Fruit fly (Drosophila melanogaster): ENCODE data around the gene CG9109.
A peak's percentile ranks its signal among the peaks of the same experiment; 100 is the strongest.

The CG9109 gene

dm6 chr2L:6012303-6013070 is 21.7 kb downstream of the CG9109 start, which contains the start of gene CG9098 (continued):
- TF ChIP-seq otp (GFP tag; IDR thresholded peaks at IDR 0.05) = peak; percentile 10; the same call in 1 of the 3 replicates

DNA sequence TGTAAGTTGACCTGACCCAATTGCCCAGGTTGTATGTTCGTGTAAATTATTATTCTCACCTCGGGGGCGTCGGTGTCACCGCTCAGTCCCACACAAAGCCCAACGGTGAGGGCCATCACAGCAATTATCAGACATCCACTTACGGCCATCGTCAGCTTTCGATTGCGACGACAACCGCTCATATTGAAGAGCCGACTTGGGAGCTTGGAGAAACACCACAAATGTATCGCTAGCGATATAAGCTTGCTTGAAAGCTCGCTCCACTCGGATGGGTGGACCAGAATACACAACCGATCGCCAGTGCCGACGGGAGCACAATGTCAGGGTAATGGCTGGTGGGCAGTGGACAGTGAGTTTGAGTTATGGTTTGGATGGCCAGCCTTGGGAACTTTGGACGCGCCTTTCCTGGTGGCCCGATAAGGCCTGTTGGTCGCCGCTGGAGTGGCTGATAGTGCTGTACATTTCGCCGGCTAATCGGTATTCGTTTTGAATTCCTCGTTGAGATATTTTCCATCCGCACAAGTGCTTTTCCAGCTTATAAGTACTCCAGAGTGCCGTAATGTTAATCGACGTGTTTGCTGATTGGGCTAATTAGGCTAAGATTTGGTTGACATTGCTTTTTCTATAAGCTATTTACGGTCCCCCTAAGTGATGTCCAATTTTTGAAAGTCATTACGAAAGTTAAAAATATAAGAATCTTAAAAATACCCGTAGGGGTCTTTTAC is 27.6 kb downstream of the CG9109 start, which contains the start of gene Gal:
Gal (minus strand) TSS at position 320 of the 725 bp plus-strand sequence.
- TF ChIP-seq Med (GFP tag) = peak; percentile 64
- TF ChIP-seq nom (GFP tag; optimal IDR thresholded peaks at IDR 0.05) = peak; percentile 42
- TF ChIP-seq Hr78 (GFP tag; optimal IDR thresholded peaks at IDR 0.05) = peak in 1 of 2 experiments; percentile 28
- peak; percentile 2 for TF ChIP-seq gro (GFP tag; optimal IDR thresholded peaks at IDR 0.05)
- TF ChIP-seq CG2199 (GFP tag; IDR thresholded peaks at IDR 0.05) = 0 out of 3 replicates have a peak, but pooled peaks have one; percentile 35
- TF ChIP-seq exex (tag; optimal IDR thresholded peaks at IDR 0.05) = peak; percentile 97
- TF ChIP-seq CG34376 (GFP tag; optimal IDR thresholded peaks at IDR 0.05) = peak; percentile 1
- no peak for TF ChIP-seq CG8944 (GFP tag; optimal IDR thresholded peaks at IDR 0.05)
- TF ChIP-seq Myb (GFP tag; optimal IDR thresholded peaks at IDR 0.05) = no peak
- peak; percentile 83 for TF ChIP-seq sug (tag; optimal IDR thresholded peaks at IDR 0.05)
- TF ChIP-seq vnd (GFP tag; IDR thresholded peaks at IDR 0.05; ENCODE audit: partially characterized antibody) = 0 out of 3 replicates have a peak, but pooled peaks have one; percentile 27
- TF ChIP-seq sr (GFP tag; IDR thresholded peaks at IDR 0.05) = 0 out of 3 replicates have a peak, but pooled peaks have one; percentile 53
- no peak for TF ChIP-seq tap (tag; optimal IDR thresholded peaks at IDR 0.05)
- peak; percentile 33; the same call in 1 of the 3 replicates for TF ChIP-seq ci (GFP tag; IDR thresholded peaks at IDR 0.05)
- TF ChIP-seq CG3726 (GFP tag; IDR thresholded peaks at IDR 0.05) = 0 out of 3 replicates have a peak, but pooled peaks have one; percentile 30
- TF ChIP-seq Eip74EF (GFP tag; optimal IDR thresholded peaks at IDR 0.05) = no peak

DNA sequence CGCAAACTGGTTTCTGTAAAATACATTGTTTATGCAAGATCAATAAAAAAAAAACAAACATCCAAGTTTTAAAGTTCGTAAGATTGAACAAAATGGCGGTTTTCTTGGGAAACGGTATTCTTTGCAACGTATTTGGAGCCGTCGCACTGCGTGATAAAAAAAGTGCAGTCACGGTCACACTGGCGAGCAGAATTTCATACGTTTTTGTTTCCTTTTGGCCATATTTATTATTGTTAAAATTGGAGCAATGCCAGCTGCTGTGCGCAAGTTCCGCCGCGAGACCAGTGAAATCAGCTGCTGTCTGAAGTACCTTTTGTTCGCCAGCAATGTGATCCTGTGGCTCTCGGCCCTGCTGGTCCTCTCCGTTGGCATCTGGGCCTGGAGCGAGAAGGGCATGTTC is 34.2 kb downstream of the CG9109 start, which contains the start of gene Tsp26A:
Tsp26A (plus strand) TSS at position 164 of the 400 bp plus-strand sequence.
- no peak for TF ChIP-seq CHES-1-like (GFP tag; optimal IDR thresholded peaks at IDR 0.05)
- TF ChIP-seq CG3838 (GFP tag; optimal IDR thresholded peaks at IDR 0.05) = no peak
- TF ChIP-seq row (GFP tag; IDR thresholded peaks at IDR 0.05) = 0 out of 3 replicates have a peak, but pooled peaks have one; percentile 23
- no peak for TF ChIP-seq CG8944 (GFP tag; optimal IDR thresholded peaks at IDR 0.05)
- no peak for TF ChIP-seq dimm (GFP tag; IDR thresholded peaks at IDR 0.05)
- no peak for TF ChIP-seq CG4360 (GFP tag; IDR thresholded peaks at IDR 0.05)
- TF ChIP-seq CoRest (tag; optimal IDR thresholded peaks at IDR 0.05) = peak; percentile 15
- TF ChIP-seq CG12744 (GFP tag; optimal IDR thresholded peaks at IDR 0.05) = no peak
- peak; percentile 39 for TF ChIP-seq Myb (GFP tag; optimal IDR thresholded peaks at IDR 0.05)
- TF ChIP-seq chinmo (GFP tag; IDR thresholded peaks at IDR 0.05; ENCODE audit: partially characterized antibody) = 0 out of 4 replicates have a peak, but pooled peaks have one; percentile 52
- TF ChIP-seq dan (GFP tag; IDR thresholded peaks at IDR 0.05) = no peak
- 0 out of 3 replicates have a peak, but pooled peaks have one; percentile 35 for TF ChIP-seq CG6791 (GFP tag; IDR thresholded peaks at IDR 0.05; ENCODE audit: partially characterized antibody)
- TF ChIP-seq C15 (GFP tag; IDR thresholded peaks at IDR 0.05) = no peak
- no peak for TF ChIP-seq CG4707 (GFP tag; optimal IDR thresholded peaks at IDR 0.05)
- no peak for TF ChIP-seq CG7963 (GFP tag; IDR thresholded peaks at IDR 0.05; ENCODE audit: partially characterized antibody)
- peak; percentile 42 for TF ChIP-seq pzg (GFP tag; optimal IDR thresholded peaks at IDR 0.05)
- TF ChIP-seq CG31388 (GFP tag; optimal IDR thresholded peaks at IDR 0.05) = no peak
- no peak for TF ChIP-seq CG9215 (GFP tag; IDR thresholded peaks at IDR 0.05)
- TF ChIP-seq stwl (tag; optimal IDR thresholded peaks at IDR 0.05) = peak; percentile 55
- peak; percentile 56 for TF ChIP-seq E2f2 (GFP tag; IDR thresholded peaks at IDR 0.05)
- TF ChIP-seq CG4617 (GFP tag; optimal IDR thresholded peaks at IDR 0.05; ENCODE audit: borderline replicate concordance) = peak; percentile 61
- no peak for TF ChIP-seq pita (GFP tag; optimal IDR thresholded peaks at IDR 0.05)
- no peak for TF ChIP-seq CG1832 (GFP tag; optimal IDR thresholded peaks at IDR 0.05)
- no peak for TF ChIP-seq p53 (GFP tag; optimal IDR thresholded peaks at IDR 0.05)
- peak; percentile 67 for TF ChIP-seq gfzf (GFP tag; optimal IDR thresholded peaks at IDR 0.05)
- TF ChIP-seq unc-4 (GFP tag; IDR thresholded peaks at IDR 0.05; ENCODE audit: partially characterized antibody) = no peak
- TF ChIP-seq CG6175 (GFP tag; IDR thresholded peaks at IDR 0.05) = no peak
- no peak for TF ChIP-seq Jarid2 (GFP tag; optimal IDR thresholded peaks at IDR 0.05)
